Worm (Caenorhabditis elegans): Measurements from ENCODE around the gene C26F1.3.

- TF ChIP-seq lin-15B (tag; optimal IDR thresholded peaks at IDR 0.05) (no peak), ZK546.5 (tag; optimal IDR thresholded peaks at IDR 0.05) (no peak), nhr-28 (tag; optimal IDR thresholded peaks at IDR 0.05) (no peak), pha-4 (tag; optimal IDR thresholded peaks at IDR 0.05) (no peak), lin-39 (tag; optimal IDR thresholded peaks at IDR 0.05) (no peak), nhr-237 (tag; optimal IDR thresholded peaks at IDR 0.05) (no peak), egl-27 (tag; optimal IDR thresholded peaks at IDR 0.05) (no peak), pqm-1 (tag; optimal IDR thresholded peaks at IDR 0.05) (no peak), nhr-23 (tag; optimal IDR thresholded peaks at IDR 0.05) (no peak), hmg-11 (tag; optimal IDR thresholded peaks at IDR 0.05) (no peak), ceh-82 (tag; optimal IDR thresholded peaks at IDR 0.05) (no peak), nfya-1 (tag; optimal IDR thresholded peaks at IDR 0.05; ENCODE audit: insufficient read depth) (no peak), aly-2 (tag; optimal IDR thresholded peaks at IDR 0.05) (no peak)
Measured at ce11 chrV:7774143-7774595, 2.9 kb upstream of the C26F1.3 start, which contains the start of gene grl-10.

Measured in whole organism, L3 larva.